Fruit fly (Drosophila melanogaster): Measurements from ENCODE around the gene CG6912.

CG6912 gene

DNA sequence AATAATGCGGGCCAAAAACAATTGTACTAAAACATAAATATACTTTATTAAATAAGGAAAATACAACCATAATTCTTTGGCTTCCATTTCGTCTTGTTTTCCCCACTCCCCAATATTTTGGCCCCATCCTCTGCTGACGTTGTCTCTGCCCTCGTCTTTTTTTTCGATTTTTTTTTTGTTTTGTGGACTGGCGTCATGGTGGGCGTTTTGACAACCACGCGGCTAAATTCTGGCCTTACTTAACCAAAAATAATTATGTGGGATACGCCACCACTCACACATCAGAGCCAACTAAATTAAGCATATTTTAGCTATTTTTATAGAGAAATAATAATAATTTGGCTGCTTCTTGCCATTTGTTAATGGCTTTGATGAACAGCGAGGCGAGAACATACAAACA is 12.2 kb downstream of the CG6912 start:
- TF ChIP-seq N (GFP tag; optimal IDR thresholded peaks at IDR 0.05) (no peak), Hr83 (GFP tag; optimal IDR thresholded peaks at IDR 0.05; ENCODE audit: poor library complexity, severe bottlenecking) (no peak), ey (GFP tag; optimal IDR thresholded peaks at IDR 0.05) (no peak), OdsH (GFP tag; optimal IDR thresholded peaks at IDR 0.05) (no peak), Dfd (GFP tag; optimal IDR thresholded peaks at IDR 0.05) (no peak), jim (GFP tag; optimal IDR thresholded peaks at IDR 0.05) (no peak), sv (GFP tag; optimal IDR thresholded peaks at IDR 0.05) (no peak), fru (GFP tag; optimal IDR thresholded peaks at IDR 0.05) (no peak), psq (GFP tag; optimal IDR thresholded peaks at IDR 0.05) (no peak), sage (GFP tag; optimal IDR thresholded peaks at IDR 0.05) (no peak), br (GFP tag; optimal IDR thresholded peaks at IDR 0.05) (no peak), Mio (GFP tag; optimal IDR thresholded peaks at IDR 0.05) (no peak), h (GFP tag; optimal IDR thresholded peaks at IDR 0.05) (no peak), tai (GFP tag; optimal IDR thresholded peaks at IDR 0.05) (no peak), Hr78 (GFP tag; optimal IDR thresholded peaks at IDR 0.05) (no peak), Abd-B (GFP tag; optimal IDR thresholded peaks at IDR 0.05) (no peak), CG32264 (GFP tag; optimal IDR thresholded peaks at IDR 0.05) (no peak), brk (GFP tag; optimal IDR thresholded peaks at IDR 0.05) (no peak)

DNA sequence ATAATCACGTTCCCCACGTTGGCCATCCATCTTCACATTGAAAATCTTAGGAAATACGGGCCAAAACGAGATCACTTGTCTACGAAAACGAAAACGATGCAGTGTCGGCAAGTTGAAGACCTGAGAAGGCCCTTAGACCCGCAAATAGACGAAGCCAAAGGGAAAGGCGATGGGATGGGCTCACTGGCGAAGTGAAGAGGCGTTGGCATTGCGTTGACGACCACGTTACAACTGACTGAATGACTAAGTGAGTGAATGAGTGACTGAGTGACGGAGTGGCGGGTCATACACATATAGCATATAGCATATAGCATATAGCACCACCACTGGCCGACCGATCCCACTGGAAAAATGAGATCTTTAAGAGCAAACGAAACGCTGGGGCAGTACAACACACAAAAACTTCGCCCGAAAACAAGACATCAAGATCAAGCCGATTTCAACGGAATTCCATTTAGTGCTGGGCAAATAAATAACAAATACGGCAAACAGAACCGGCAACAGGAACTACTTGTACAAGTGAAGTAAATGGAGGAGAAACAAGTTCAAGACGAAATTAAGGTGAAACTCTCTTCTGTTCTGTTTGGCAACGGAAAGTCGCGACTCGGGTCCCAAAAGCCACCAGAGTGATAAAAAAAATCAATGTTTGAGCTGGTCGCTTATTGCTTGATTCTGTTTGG is 13.6 kb downstream of the CG6912 start:
- TF ChIP-seq OdsH (GFP tag; optimal IDR thresholded peaks at IDR 0.05), result no peak
- TF ChIP-seq Mio (GFP tag; optimal IDR thresholded peaks at IDR 0.05), result no peak
- TF ChIP-seq pan (optimal IDR thresholded peaks at IDR 0.05), result no peak
- TF ChIP-seq dl (GFP tag; optimal IDR thresholded peaks at IDR 0.05; ENCODE audit: insufficient read depth in 1 of 2, partially characterized antibody in 2 of 2), result no peak
- no peak for TF ChIP-seq sage (GFP tag; optimal IDR thresholded peaks at IDR 0.05)
- no peak for TF ChIP-seq Dif (GFP tag; optimal IDR thresholded peaks at IDR 0.05; ENCODE audit: partially characterized antibody)
- no peak for TF ChIP-seq HLH106 (tag; optimal IDR thresholded peaks at IDR 0.05)
- no peak for TF ChIP-seq Hr78 (GFP tag; optimal IDR thresholded peaks at IDR 0.05)
- TF ChIP-seq fru (GFP tag; optimal IDR thresholded peaks at IDR 0.05), result no peak
- TF ChIP-seq tai (GFP tag; optimal IDR thresholded peaks at IDR 0.05), result no peak
- TF ChIP-seq GATAd (GFP tag; optimal IDR thresholded peaks at IDR 0.05), result no peak
- TF ChIP-seq N (GFP tag; optimal IDR thresholded peaks at IDR 0.05), result no peak
- TF ChIP-seq Myc (optimal IDR thresholded peaks at IDR 0.05), result no peak
- TF ChIP-seq Abd-B (GFP tag; optimal IDR thresholded peaks at IDR 0.05), result no peak
- TF ChIP-seq sv (GFP tag; optimal IDR thresholded peaks at IDR 0.05), result no peak
- TF ChIP-seq dsf (GFP tag; optimal IDR thresholded peaks at IDR 0.05; ENCODE audit: borderline replicate concordance), result no peak
- TF ChIP-seq Sp1 (GFP tag; optimal IDR thresholded peaks at IDR 0.05), result no peak
- no peak for TF ChIP-seq Dfd (GFP tag; optimal IDR thresholded peaks at IDR 0.05)
- no peak for TF ChIP-seq ey (GFP tag; optimal IDR thresholded peaks at IDR 0.05)

DNA sequence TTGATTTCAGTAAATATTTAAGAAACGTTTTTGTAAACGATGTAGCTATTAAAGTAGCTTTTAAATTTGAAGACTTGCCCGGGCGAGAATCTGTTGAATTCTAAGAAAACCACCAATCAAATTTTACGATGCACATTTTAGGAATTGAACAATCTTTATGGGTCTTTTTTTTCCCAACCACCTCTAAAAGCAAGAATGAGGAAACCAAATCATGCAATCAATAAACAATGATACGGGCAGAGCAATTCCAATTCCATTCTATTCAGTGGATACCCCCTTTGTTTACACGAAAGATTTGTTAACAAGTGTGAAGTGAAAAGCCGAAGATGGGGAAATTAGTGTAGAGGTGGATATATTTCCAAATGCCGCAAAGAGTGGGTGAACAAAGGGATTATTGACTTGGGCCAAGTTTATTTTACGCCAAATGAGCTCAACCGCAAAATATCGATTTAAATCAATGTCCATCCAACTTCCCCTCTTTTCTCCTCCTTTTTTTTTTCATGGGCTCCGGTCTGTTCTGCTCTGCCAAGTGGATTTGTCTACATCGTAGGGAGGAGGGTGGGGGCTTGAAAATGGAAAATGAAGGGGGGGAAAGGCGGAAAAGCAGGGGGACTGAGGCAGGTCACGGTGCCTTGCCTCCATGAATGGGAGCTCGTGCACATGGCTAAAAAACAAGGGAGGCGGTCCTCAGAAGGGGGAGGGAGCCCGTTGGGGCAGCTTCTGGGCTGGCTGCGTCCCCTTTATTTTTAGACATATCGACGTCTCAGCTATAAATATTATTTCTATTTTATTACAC is 15.0 kb downstream of the CG6912 start:
- no peak for TF ChIP-seq Hr78 (GFP tag; optimal IDR thresholded peaks at IDR 0.05)
- TF ChIP-seq CG32264 (GFP tag; optimal IDR thresholded peaks at IDR 0.05), result no peak
- no peak for TF ChIP-seq Dif (GFP tag; optimal IDR thresholded peaks at IDR 0.05; ENCODE audit: partially characterized antibody)
- TF ChIP-seq h (GFP tag; optimal IDR thresholded peaks at IDR 0.05), result no peak
- no peak for TF ChIP-seq Hr83 (GFP tag; optimal IDR thresholded peaks at IDR 0.05; ENCODE audit: poor library complexity, severe bottlenecking)
- no peak for TF ChIP-seq woc (GFP tag; optimal IDR thresholded peaks at IDR 0.05)
- TF ChIP-seq Abd-B (GFP tag; optimal IDR thresholded peaks at IDR 0.05), result no peak
- no peak for TF ChIP-seq Sp1 (GFP tag; optimal IDR thresholded peaks at IDR 0.05)
- TF ChIP-seq dsf (GFP tag; optimal IDR thresholded peaks at IDR 0.05; ENCODE audit: borderline replicate concordance), result no peak

DNA sequence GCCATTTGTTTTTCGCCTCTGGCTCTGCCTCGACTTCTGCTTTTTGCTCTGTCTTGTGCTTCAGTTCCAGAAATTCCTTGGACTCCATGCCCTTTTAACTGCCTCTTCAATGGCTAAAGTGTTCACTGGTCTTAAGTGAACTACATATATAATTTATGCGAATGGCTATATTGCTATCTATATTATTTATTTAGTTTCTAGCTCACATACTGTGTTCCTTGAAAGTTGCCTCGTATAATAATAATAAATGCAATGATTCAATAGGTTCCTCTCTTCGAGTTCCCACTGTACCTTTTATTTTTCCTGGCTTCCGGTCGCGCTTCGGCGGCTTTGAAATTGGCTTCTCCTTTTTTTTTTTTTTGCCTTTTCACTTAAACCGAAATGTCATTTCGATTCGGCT is 17.1 kb downstream of the CG6912 start:
- no peak for TF ChIP-seq Hr78 (GFP tag; optimal IDR thresholded peaks at IDR 0.05)
- TF ChIP-seq sv (GFP tag; optimal IDR thresholded peaks at IDR 0.05), result no peak
- no peak for TF ChIP-seq sage (GFP tag; optimal IDR thresholded peaks at IDR 0.05)
- no peak for TF ChIP-seq lola (GFP tag; optimal IDR thresholded peaks at IDR 0.05)
- TF ChIP-seq Mio (GFP tag; optimal IDR thresholded peaks at IDR 0.05), result no peak
- no peak for TF ChIP-seq foxo (GFP tag; optimal IDR thresholded peaks at IDR 0.05)
- TF ChIP-seq psq (GFP tag; optimal IDR thresholded peaks at IDR 0.05), result no peak
- TF ChIP-seq brk (GFP tag; optimal IDR thresholded peaks at IDR 0.05), result no peak
- no peak for TF ChIP-seq h (GFP tag; optimal IDR thresholded peaks at IDR 0.05)
- TF ChIP-seq Hnf4 (GFP tag; optimal IDR thresholded peaks at IDR 0.05), result no peak
- no peak for TF ChIP-seq dmrt93B (GFP tag; optimal IDR thresholded peaks at IDR 0.05)
- TF ChIP-seq pan (optimal IDR thresholded peaks at IDR 0.05), result no peak
- no peak for TF ChIP-seq Hr83 (GFP tag; optimal IDR thresholded peaks at IDR 0.05; ENCODE audit: poor library complexity, severe bottlenecking)
- TF ChIP-seq CG9705 (GFP tag; optimal IDR thresholded peaks at IDR 0.05), result no peak
- no peak for TF ChIP-seq Dif (GFP tag; optimal IDR thresholded peaks at IDR 0.05; ENCODE audit: partially characterized antibody)
